Worm (Caenorhabditis elegans) whole organism, mixed stage, embryonic: ENCODE measurements around the gene clec-60.

Experiments
- M03D4.4 ChIP-seq: sonication (generic microtip); optimal IDR thresholded peaks from 2 replicates; lab custom pipeline; 2017; ENCODE audit warnings: mild to moderate bottlenecking, missing genetic modification characterization, missing compliant biosample characterization
- blmp-1 ChIP-seq: fragments of 150-350 bp; optimal IDR thresholded peaks from 2 replicates; lab custom pipeline; 2014; ENCODE audit warnings: missing biosample characterization, missing genetic modification characterization
- ceh-39 ChIP-seq: fragments of 150-350 bp; optimal IDR thresholded peaks from 2 replicates; lab custom pipeline; 2014; ENCODE audit warnings: missing biosample characterization, missing genetic modification characterization
- ceh-83 ChIP-seq: fragments of 200-800 bp; sonication (Bioruptor generic); optimal IDR thresholded peaks from 2 replicates; lab custom pipeline; 2018; ENCODE audit warnings: mild to moderate bottlenecking, missing genetic modification characterization, missing compliant biosample characterization
- ces-1 ChIP-seq: fragments of 150-350 bp; optimal IDR thresholded peaks from 2 replicates; lab custom pipeline; 2014; ENCODE audit warnings: missing biosample characterization, missing genetic modification reagents, missing genetic modification characterization
- cnd-1 ChIP-seq: fragments of 200-800 bp; sonication (Bioruptor generic); optimal IDR thresholded peaks from 2 replicates; lab custom pipeline; 2018; ENCODE audit warnings: mild to moderate bottlenecking, missing genetic modification characterization, missing compliant biosample characterization
- drap-1 ChIP-seq: fragments of 200-800 bp; sonication (Bioruptor generic); optimal IDR thresholded peaks from 3 replicates; lab custom pipeline; 2018; ENCODE audit warnings: mild to moderate bottlenecking, missing genetic modification characterization, missing compliant biosample characterization
- elt-1 ChIP-seq: sonication (generic microtip); optimal IDR thresholded peaks from 2 replicates; lab custom pipeline; 2017; ENCODE audit warnings: missing genetic modification characterization, mild to moderate bottlenecking, missing compliant biosample characterization, antibody characterized with exemption, moderate library complexity, borderline replicate concordance; ENCODE audit not compliant: insufficient read depth
- flh-1 ChIP-seq: fragments of 200-800 bp; sonication (Bioruptor generic); optimal IDR thresholded peaks from 2 replicates; lab custom pipeline; 2018; ENCODE audit warnings: mild to moderate bottlenecking, missing genetic modification characterization, moderate library complexity, missing compliant biosample characterization
- ham-2 ChIP-seq: fragments of 200-800 bp; sonication (Bioruptor generic); optimal IDR thresholded peaks from 2 replicates; lab custom pipeline; 2018; ENCODE audit warnings: mild to moderate bottlenecking, missing genetic modification characterization, missing compliant biosample characterization
- hlh-1 ChIP-seq: fragments of 150-350 bp; optimal IDR thresholded peaks from 2 replicates; lab custom pipeline; 2014; ENCODE audit warnings: missing biosample characterization, missing genetic modification reagents, missing genetic modification characterization
- lin-32 ChIP-seq: fragments of 200-800 bp; sonication (Bioruptor generic); optimal IDR thresholded peaks from 2 replicates; lab custom pipeline; 2018; ENCODE audit warnings: mild to moderate bottlenecking, missing genetic modification characterization, missing compliant biosample characterization
- lsy-2 ChIP-seq: fragments of 150-350 bp; optimal IDR thresholded peaks from 2 replicates; lab custom pipeline; 2014; ENCODE audit warnings: missing biosample characterization, missing genetic modification characterization
- mep-1 ChIP-seq: fragments of 150-350 bp; optimal IDR thresholded peaks from 2 replicates; lab custom pipeline; 2017; ENCODE audit warnings: missing biosample characterization, missing genetic modification reagents, missing genetic modification characterization, inconsistent platforms
- mls-2 ChIP-seq: sonication (generic microtip); optimal IDR thresholded peaks from 2 replicates; lab custom pipeline; 2016; ENCODE audit warnings: mild to moderate bottlenecking, missing genetic modification characterization, moderate library complexity, missing compliant biosample characterization
- nhr-12 ChIP-seq: fragments of 150-350 bp; optimal IDR thresholded peaks from 2 replicates; lab custom pipeline; 2014; ENCODE audit warnings: missing biosample characterization, missing genetic modification characterization
- nhr-2 ChIP-seq: fragments of 150-350 bp; optimal IDR thresholded peaks from 2 replicates; lab custom pipeline; 2014; ENCODE audit warnings: missing biosample characterization, missing genetic modification characterization
- nhr-237 ChIP-seq: fragments of 150-350 bp; optimal IDR thresholded peaks from 2 replicates; lab custom pipeline; 2014; ENCODE audit warnings: missing biosample characterization, missing genetic modification characterization
- pha-4 ChIP-seq: fragments of 150-350 bp; optimal IDR thresholded peaks from 2 replicates; lab custom pipeline; 2018; ENCODE audit warnings: missing biosample characterization, missing genetic modification reagents, missing genetic modification characterization
- sem-2 ChIP-seq: fragments of 200-800 bp; sonication (Bioruptor generic); optimal IDR thresholded peaks from 2 replicates; lab custom pipeline; 2018; ENCODE audit warnings: mild to moderate bottlenecking, missing genetic modification characterization, missing compliant biosample characterization
- snpc-4 ChIP-seq: fragments of 150-350 bp; optimal IDR thresholded peaks from 2 replicates; lab custom pipeline; 2014; ENCODE audit warnings: missing biosample characterization, missing genetic modification characterization
- sptf-1 ChIP-seq: sonication (generic microtip); optimal IDR thresholded peaks from 2 replicates; lab custom pipeline; 2017; ENCODE audit warnings: mild to moderate bottlenecking, missing genetic modification characterization, moderate library complexity, missing compliant biosample characterization
- tbx-8 ChIP-seq: fragments of 200-800 bp; sonication (Bioruptor generic); optimal IDR thresholded peaks from 2 replicates; lab custom pipeline; 2018; ENCODE audit warnings: mild to moderate bottlenecking, missing genetic modification characterization, moderate library complexity, missing compliant biosample characterization
- unc-120 ChIP-seq: sonication (generic microtip); optimal IDR thresholded peaks from 2 replicates; lab custom pipeline; 2017; ENCODE audit warnings: missing genetic modification characterization, missing compliant biosample characterization; ENCODE audit not compliant: poor library complexity, severe bottlenecking
- unc-62 ChIP-seq: fragments of 150-350 bp; optimal IDR thresholded peaks from 2 replicates; lab custom pipeline; 2014; ENCODE audit warnings: missing biosample characterization, missing genetic modification reagents, missing genetic modification characterization
- zip-8 ChIP-seq: fragments of 150-350 bp; optimal IDR thresholded peaks from 2 replicates; lab custom pipeline; 2014; ENCODE audit warnings: missing biosample characterization, missing genetic modification characterization
- ztf-11 ChIP-seq: fragments of 150-350 bp; optimal IDR thresholded peaks from 2 replicates; lab custom pipeline; 2014; ENCODE audit warnings: missing biosample characterization, missing genetic modification characterization

The clec-60 gene

DNA sequence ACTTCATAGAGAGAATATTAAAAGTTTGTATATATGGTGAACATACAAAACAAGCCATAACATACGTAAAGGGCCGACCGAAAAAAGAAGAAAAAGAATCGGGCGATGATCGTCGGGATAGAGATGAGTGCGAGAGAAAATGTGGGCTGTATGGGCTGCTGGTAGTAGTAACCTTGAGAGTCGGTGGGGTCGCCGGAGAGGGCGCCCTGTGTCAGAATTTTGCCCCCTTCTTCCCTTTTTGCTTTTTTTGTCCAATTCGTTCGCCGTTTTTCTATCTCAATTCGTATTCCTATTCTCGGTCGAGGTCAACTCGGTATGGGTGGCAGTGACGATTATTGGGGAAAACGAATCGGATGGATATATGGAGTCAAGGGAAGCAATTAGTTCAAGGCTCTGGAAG lies 24.3 kb upstream of the clec-60 start:
- no peak for TF ChIP-seq ztf-11 (tag; lab: Kevin White, UChicago)
- TF ChIP-seq, all 35 proteins: peak for 0

DNA sequence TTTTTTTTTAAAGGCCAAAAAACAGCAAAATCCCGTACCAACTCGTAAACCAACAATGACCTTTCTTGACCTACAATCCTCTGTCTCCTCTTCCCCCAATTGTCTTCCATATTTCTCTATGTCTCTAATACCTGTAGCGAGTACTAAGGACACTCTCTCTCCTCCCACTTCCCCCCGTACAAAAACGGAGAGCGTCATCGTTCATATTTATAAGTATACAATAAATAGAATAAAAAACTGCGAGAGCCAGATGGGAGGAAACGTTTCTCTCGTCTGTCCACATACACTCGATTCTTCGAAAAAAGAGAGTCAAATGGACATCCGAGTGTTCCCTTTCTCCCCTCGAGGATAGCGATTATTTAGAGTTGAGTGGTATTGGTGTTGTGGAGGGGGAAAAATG lies 23.1 kb upstream of the clec-60 start:
- TF ChIP-seq unc-120 (tag; lab: Kevin White, UChicago), result no peak
- TF ChIP-seq snpc-4, result no peak
- TF ChIP-seq ceh-83 (GFP tag; lab: Kevin White, UChicago), result no peak
- no peak for TF ChIP-seq lin-32
- TF ChIP-seq nhr-12 (tag; lab: Kevin White, UChicago), result no peak
- peak; percentile 23 for TF ChIP-seq cnd-1 (tag; lab: Kevin White, UChicago)
- TF ChIP-seq mep-1 (tag; lab: Kevin White, UChicago), result peak; percentile 17
- TF ChIP-seq nhr-2 (tag; lab: Kevin White, UChicago), result peak; percentile 83

DNA sequence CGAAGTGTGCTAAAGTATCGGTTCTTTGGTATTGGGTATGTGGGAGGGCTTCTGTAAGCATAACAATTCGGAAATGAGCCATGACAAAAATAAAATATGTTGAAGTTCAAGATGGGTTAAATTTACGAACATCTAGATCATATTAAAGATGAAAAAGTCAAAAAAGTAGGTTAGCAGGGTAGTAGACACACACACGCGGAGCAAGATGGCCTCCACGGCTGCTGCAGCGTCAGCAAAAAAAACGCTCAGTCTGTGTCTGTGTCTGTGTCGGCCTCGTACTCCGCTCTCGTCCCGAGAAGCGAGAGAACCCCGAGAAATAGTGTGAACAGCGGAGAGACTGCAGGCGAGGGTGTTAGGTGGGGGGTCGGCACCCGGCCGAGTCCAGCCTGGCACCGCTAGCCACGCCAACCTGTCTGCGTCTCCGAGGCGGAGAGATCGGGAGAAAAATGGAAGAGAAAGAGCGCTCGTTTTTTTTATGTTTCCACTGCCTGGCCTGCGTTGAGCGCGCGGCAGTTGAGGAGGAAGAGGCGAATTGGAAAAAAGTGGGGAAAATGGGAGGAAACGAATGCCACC lies 20.9 kb upstream of the clec-60 start, which contains the start of gene myrf-1:
Gene myrf-1 (minus strand): TSS at position 51 of the 573 bp plus-strand sequence.
- TF ChIP-seq drap-1 (GFP tag; lab: Kevin White, UChicago), result peak; percentile 65
- TF ChIP-seq sptf-1 (tag; lab: Kevin White, UChicago), result peak; percentile 74
- no peak for TF ChIP-seq flh-1
- TF ChIP-seq sem-2 (GFP tag; lab: Kevin White, UChicago), result no peak
- peak; percentile 81 for TF ChIP-seq mep-1 (tag; lab: Kevin White, UChicago)
- TF ChIP-seq nhr-12 (tag; lab: Kevin White, UChicago), result no peak
- TF ChIP-seq zip-8 (tag; lab: Kevin White, UChicago), result no peak
- TF ChIP-seq M03D4.4, result peak; percentile 48
- peak; percentile 58 for TF ChIP-seq ces-1 (GFP tag; lab: Kevin White, UChicago)
- peak; percentile 73 for TF ChIP-seq unc-120 (tag; lab: Kevin White, UChicago)
- peak; percentile 46 for TF ChIP-seq nhr-2 (tag; lab: Kevin White, UChicago)
- TF ChIP-seq lsy-2 (tag; lab: Kevin White, UChicago), result peak; percentile 33
- TF ChIP-seq pha-4, result peak; percentile 44
- TF ChIP-seq ztf-11 (tag; lab: Kevin White, UChicago), result peak; percentile 76
- no peak for TF ChIP-seq blmp-1 (tag; lab: Kevin White, UChicago)
- peak; percentile 94 for TF ChIP-seq ham-2 (GFP tag; lab: Kevin White, UChicago)
- peak; percentile 33 for TF ChIP-seq hlh-1 (tag; lab: Kevin White, UChicago)
- TF ChIP-seq unc-62 (GFP tag; lab: Kevin White, UChicago), result peak; percentile 39
- peak; percentile 61 for TF ChIP-seq cnd-1 (tag; lab: Kevin White, UChicago)
- TF ChIP-seq tbx-8, result no peak
- peak; percentile 68 for TF ChIP-seq mls-2 (tag; lab: Kevin White, UChicago)

DNA sequence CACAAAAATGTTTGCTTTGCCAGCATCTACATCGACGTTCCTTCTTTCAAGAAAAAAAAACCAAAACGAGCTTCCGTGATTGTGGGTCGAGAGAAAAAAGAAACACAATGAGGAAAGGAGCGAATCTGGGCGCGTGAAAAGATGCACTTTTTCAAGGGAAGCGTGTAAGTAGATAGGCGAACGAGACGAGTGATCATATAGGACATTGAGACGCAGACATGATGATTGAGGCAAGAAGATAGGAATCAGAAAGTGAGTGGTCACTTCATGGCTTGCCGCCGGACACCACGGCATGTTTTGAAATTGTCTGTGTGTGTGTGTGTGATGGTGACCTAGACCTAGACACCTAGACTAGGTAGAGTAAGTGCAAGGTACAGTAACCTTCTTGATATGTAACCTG lies 19.9 kb upstream of the clec-60 start:
- TF ChIP-seq unc-120 (tag; lab: Kevin White, UChicago) (no peak), ceh-39 (tag; lab: Kevin White, UChicago) (no peak), unc-62 (GFP tag; lab: Kevin White, UChicago) (peak; percentile 57), blmp-1 (tag; lab: Kevin White, UChicago) (peak; percentile 3), ham-2 (GFP tag; lab: Kevin White, UChicago) (peak; percentile 27), elt-1 (tag; lab: Kevin White, UChicago) (peak; percentile 65), ces-1 (GFP tag; lab: Kevin White, UChicago) (peak; percentile 37), snpc-4 (no peak), sem-2 (GFP tag; lab: Kevin White, UChicago) (no peak)

DNA sequence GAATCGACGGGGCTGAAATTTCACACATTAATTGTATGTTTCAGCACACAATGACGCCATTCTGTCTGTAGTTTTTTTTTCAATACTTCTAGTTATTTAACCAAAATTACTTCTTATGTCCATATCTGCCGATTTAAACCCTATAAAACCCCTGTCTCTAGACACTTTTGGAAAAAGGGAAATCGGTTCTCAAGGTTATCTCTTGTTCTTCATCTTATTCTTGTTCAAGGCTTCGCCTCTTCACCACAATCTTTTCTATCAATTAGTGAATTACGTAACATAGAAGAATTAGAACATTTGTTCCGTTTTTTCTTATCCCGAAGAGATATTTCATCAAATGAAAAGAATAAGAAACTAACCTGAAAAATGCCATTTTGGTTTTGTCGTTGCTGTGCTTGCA lies 19.0 kb upstream of the clec-60 start:
- no peak for TF ChIP-seq tbx-8
- TF ChIP-seq unc-120 (tag; lab: Kevin White, UChicago), result no peak
- no peak for TF ChIP-seq nhr-237 (tag; lab: Kevin White, UChicago)
- TF ChIP-seq snpc-4, result no peak
- no peak for TF ChIP-seq lin-32

DNA sequence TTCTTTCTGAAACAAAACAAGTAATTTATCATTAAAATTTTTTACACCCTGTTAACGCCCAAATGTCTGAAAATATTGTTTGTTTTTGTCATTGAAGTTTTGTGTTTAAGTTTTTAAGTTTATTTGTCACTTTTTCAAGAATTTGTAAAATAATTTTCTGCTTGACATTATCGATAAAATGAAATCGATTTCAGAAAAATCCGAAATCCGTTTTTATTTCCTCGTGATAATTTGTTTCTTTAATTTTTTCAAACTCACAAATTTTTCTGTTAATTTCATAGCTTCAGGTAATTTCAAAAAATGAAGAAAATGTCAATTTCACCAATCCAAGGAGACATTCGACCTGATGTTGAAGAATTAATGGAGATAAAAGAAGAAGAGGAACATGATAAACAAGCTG lies 14.2 kb upstream of the clec-60 start, which contains the start of gene ZK666.12:
Gene ZK666.12 (plus strand): TSS at position 301 of the 400 bp plus-strand sequence.
- TF ChIP-seq ham-2 (GFP tag; lab: Kevin White, UChicago) (no peak), elt-1 (tag; lab: Kevin White, UChicago) (no peak), unc-62 (GFP tag; lab: Kevin White, UChicago) (no peak), zip-8 (tag; lab: Kevin White, UChicago) (no peak), nhr-237 (tag; lab: Kevin White, UChicago) (no peak)
